Fruit fly (Drosophila melanogaster): ENCODE data around the gene dor.

The dor gene

DNA sequence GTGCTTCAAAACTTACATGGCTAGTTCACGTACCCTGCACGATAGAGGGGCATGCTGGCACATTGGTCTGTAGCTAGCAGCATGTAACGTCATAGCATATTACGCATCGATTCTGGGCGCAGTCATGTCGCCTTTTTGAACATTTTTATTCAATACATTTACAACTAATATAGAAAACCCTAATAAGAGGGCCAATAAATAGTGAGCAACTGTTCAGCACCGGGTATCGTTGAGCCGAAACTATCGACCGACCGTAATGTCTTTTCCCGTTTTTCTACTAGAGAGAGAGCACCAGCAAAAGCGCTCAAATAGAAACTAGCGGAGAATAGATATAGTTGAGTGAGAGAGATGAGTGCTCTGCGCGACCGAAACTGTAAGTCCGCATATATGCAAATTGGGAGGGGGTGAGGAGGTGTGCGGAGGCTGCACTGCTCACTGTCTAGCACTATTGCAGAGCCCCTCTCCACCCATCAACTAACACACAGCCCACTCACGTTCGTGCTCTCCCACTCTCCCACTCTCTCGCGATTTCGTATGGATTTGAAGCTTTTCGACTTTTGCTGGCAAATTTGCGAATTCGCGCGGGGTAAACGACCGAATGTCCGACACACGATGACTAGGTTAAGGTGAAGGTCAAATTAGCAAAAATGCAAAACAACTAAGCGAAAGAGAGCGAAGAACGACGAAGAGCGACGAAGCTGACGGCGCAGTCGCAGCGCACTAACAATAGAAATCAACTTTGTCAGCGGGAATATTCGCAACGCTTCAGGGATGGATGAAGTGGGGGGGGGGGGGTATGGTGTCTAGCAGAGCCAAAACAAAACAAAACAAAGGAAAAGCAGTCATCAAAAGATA, 45.9 kb upstream of the dor start:
- TF ChIP-seq Hr39 (GFP tag; optimal IDR thresholded peaks at IDR 0.05) (no peak), Smox (GFP tag; optimal IDR thresholded peaks at IDR 0.05) (no peak), Hr38 (GFP tag; optimal IDR thresholded peaks at IDR 0.05) (no peak), salr (GFP tag; optimal IDR thresholded peaks at IDR 0.05) (peak in 1 of 2 experiments; percentile 76), esn (GFP tag; optimal IDR thresholded peaks at IDR 0.05) (no peak), Ets21C (GFP tag; optimal IDR thresholded peaks at IDR 0.05) (no peak), pdm3 (GFP tag; optimal IDR thresholded peaks at IDR 0.05) (peak; percentile 87), lz (GFP tag; optimal IDR thresholded peaks at IDR 0.05) (no peak), CG10631 (GFP tag; optimal IDR thresholded peaks at IDR 0.05) (peak; percentile 71), CG8319 (GFP tag; optimal IDR thresholded peaks at IDR 0.05) (no peak), Sox102F (GFP tag; optimal IDR thresholded peaks at IDR 0.05) (no peak), fd59A (GFP tag; optimal IDR thresholded peaks at IDR 0.05) (no peak), Hr4 (GFP tag; optimal IDR thresholded peaks at IDR 0.05) (peak; percentile 95), CG6854 (GFP tag; optimal IDR thresholded peaks at IDR 0.05) (no peak), CG31627 (GFP tag; optimal IDR thresholded peaks at IDR 0.05) (no peak), Met (GFP tag; optimal IDR thresholded peaks at IDR 0.05) (no peak), net (GFP tag; optimal IDR thresholded peaks at IDR 0.05) (peak; percentile 74), CG3032 (tag; optimal IDR thresholded peaks at IDR 0.05) (no peak), dsx (GFP tag; optimal IDR thresholded peaks at IDR 0.05; ENCODE audit: poor library complexity, severe bottlenecking) (no peak), svp (GFP tag) (peak; percentile 56), CG4318 (GFP tag; optimal IDR thresholded peaks at IDR 0.05) (peak; percentile 91), Ets96B (tag; optimal IDR thresholded peaks at IDR 0.05) (no peak), OdsH (GFP tag; optimal IDR thresholded peaks at IDR 0.05) (peak; percentile 82), Eip78C (GFP tag) (peak; percentile 79), CG6792 (GFP tag; optimal IDR thresholded peaks at IDR 0.05) (no peak), CG11902 (GFP tag; optimal IDR thresholded peaks at IDR 0.05) (no peak), vri (GFP tag; optimal IDR thresholded peaks at IDR 0.05) (no peak), Blimp-1 (GFP tag; optimal IDR thresholded peaks at IDR 0.05) (no peak), Gug (GFP tag; IDR thresholded peaks at IDR 0.05) (peak; percentile 90), CG3919 (GFP tag; optimal IDR thresholded peaks at IDR 0.05) (peak; percentile 70), CG1621 (tag; optimal IDR thresholded peaks at IDR 0.05) (no peak), CG6808 (GFP tag; optimal IDR thresholded peaks at IDR 0.05) (no peak), CG15336 (GFP tag; IDR thresholded peaks at IDR 0.05) (peak; percentile 96), eg (GFP tag; IDR thresholded peaks at IDR 0.05) (peak; percentile 92), CG8632 (GFP tag; optimal IDR thresholded peaks at IDR 0.05) (no peak), CG11294 (GFP tag; IDR thresholded peaks at IDR 0.05) (peak; percentile 88), topi (GFP tag; optimal IDR thresholded peaks at IDR 0.05) (no peak), Eip93F (GFP tag; optimal IDR thresholded peaks at IDR 0.05) (no peak), CG34406 (GFP tag; optimal IDR thresholded peaks at IDR 0.05) (no peak), CG11762 (GFP tag; optimal IDR thresholded peaks at IDR 0.05; ENCODE audit: insufficient read depth) (peak; percentile 13), cyc (GFP tag; optimal IDR thresholded peaks at IDR 0.05) (no peak), CG6276 (GFP tag; optimal IDR thresholded peaks at IDR 0.05) (peak; percentile 92), acj6 (GFP tag; optimal IDR thresholded peaks at IDR 0.05) (peak; percentile 67), Sox15 (GFP tag; optimal IDR thresholded peaks at IDR 0.05) (no peak), Eip75B (GFP tag; optimal IDR thresholded peaks at IDR 0.05) (peak; percentile 38), fkh (GFP tag; optimal IDR thresholded peaks at IDR 0.05) (peak; percentile 16), achi (GFP tag; optimal IDR thresholded peaks at IDR 0.05) (peak; percentile 79), Lpt (GFP tag; optimal IDR thresholded peaks at IDR 0.05) (peak; percentile 92), ss (GFP tag; optimal IDR thresholded peaks at IDR 0.05) (no peak), CG8119 (GFP tag; IDR thresholded peaks at IDR 0.05) (peak; percentile 95), CG9139 (GFP tag; optimal IDR thresholded peaks at IDR 0.05) (no peak)
